Worm (Caenorhabditis elegans): Measurements from ENCODE around the gene K11D12.13.

Gene K11D12.13

ce11 chrV:5032176-5032575, 1.0 kb upstream of the K11D12.13 start:
- no peak for TF ChIP-seq ttx-3 (tag; optimal IDR thresholded peaks at IDR 0.05)
- no peak for TF ChIP-seq dve-1 (tag; optimal IDR thresholded peaks at IDR 0.05)
- TF ChIP-seq ceh-19 (GFP tag; optimal IDR thresholded peaks at IDR 0.05) = no peak
- no peak for TF ChIP-seq ref-2 (tag; optimal IDR thresholded peaks at IDR 0.05)
- TF ChIP-seq ceh-2 (tag; optimal IDR thresholded peaks at IDR 0.05) = no peak
- TF ChIP-seq rnt-1 (tag; optimal IDR thresholded peaks at IDR 0.05) = no peak
- TF ChIP-seq npax-4 (tag; optimal IDR thresholded peaks at IDR 0.05) = no peak
- no peak for TF ChIP-seq pat-9 (tag; optimal IDR thresholded peaks at IDR 0.05)
- no peak for TF ChIP-seq fax-1 (tag; optimal IDR thresholded peaks at IDR 0.05)
- TF ChIP-seq madf-2 (tag; optimal IDR thresholded peaks at IDR 0.05) = no peak
- no peak for TF ChIP-seq ets-4 (tag; optimal IDR thresholded peaks at IDR 0.05)
- TF ChIP-seq mec-3 (tag; optimal IDR thresholded peaks at IDR 0.05; ENCODE audit: borderline replicate concordance) = no peak
- TF ChIP-seq sox-2 (GFP tag; IDR thresholded peaks at IDR 0.05) = no peak
- TF ChIP-seq fkh-10 (GFP tag; optimal IDR thresholded peaks at IDR 0.05) = no peak
- no peak for TF ChIP-seq ceh-24 (tag; optimal IDR thresholded peaks at IDR 0.05)

ce11 chrV:5035058-5035457, 1.9 kb downstream of the K11D12.13 start, which contains the start of gene K11D12.6:
K11D12.6 (minus strand) TSS chrV:5035158.
- TF ChIP-seq pha-4 (tag; optimal IDR thresholded peaks at IDR 0.05) (no peak), gmeb-2 (tag; optimal IDR thresholded peaks at IDR 0.05) (no peak), unc-42 (tag; optimal IDR thresholded peaks at IDR 0.05) (no peak), pat-9 (tag; optimal IDR thresholded peaks at IDR 0.05) (no peak), hlh-30 (tag; optimal IDR thresholded peaks at IDR 0.05; ENCODE audit: insufficient read depth) (no peak), elt-2 (tag; optimal IDR thresholded peaks at IDR 0.05) (no peak), sox-2 (GFP tag; IDR thresholded peaks at IDR 0.05) (no peak), ets-4 (tag; optimal IDR thresholded peaks at IDR 0.05) (no peak)

- TF ChIP-seq ceh-6 (GFP tag; optimal IDR thresholded peaks at IDR 0.05) (no peak), nfya-1 (tag; optimal IDR thresholded peaks at IDR 0.05) (no peak), ttx-3 (tag; optimal IDR thresholded peaks at IDR 0.05) (no peak), sox-2 (GFP tag; IDR thresholded peaks at IDR 0.05) (no peak), ceh-45 (GFP tag; IDR thresholded peaks at IDR 0.05) (no peak), ceh-30 (tag; optimal IDR thresholded peaks at IDR 0.05) (no peak), sdc-2 (tag; optimal IDR thresholded peaks at IDR 0.05) (no peak), ceh-18 (tag; optimal IDR thresholded peaks at IDR 0.05) (no peak), dve-1 (tag; optimal IDR thresholded peaks at IDR 0.05) (no peak), ahr-1 (tag; optimal IDR thresholded peaks at IDR 0.05) (no peak), unc-42 (tag; optimal IDR thresholded peaks at IDR 0.05) (no peak), syd-9 (tag; optimal IDR thresholded peaks at IDR 0.05) (no peak)
Measured at ce11 chrV:5036364-5036763, 3.2 kb downstream of the K11D12.13 start, which contains the start of gene K11D12.7. K11D12.7 (minus strand) TSS chrV:5036464.

DNA sequence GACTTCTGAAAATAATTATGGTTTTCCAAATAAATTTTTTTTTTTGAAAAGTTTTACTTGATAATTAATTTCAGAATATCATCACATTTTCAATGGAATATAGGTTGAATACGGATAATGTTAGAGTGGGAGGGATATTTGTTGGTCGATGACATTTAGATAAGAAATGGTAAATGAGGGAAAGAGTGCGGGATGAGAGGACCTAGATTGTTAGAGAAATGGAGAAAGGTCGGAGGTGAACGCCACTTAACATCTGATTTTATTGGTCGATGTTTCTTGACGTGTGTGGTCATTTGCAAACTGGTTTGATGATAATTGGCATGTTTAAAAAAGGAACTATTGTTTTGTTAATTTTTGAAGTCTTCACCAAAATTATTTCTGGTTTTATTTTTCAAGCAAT, 5.2 kb downstream of the K11D12.13 start:
- TF ChIP-seq che-1 (tag; optimal IDR thresholded peaks at IDR 0.05) (no peak), ets-4 (tag; optimal IDR thresholded peaks at IDR 0.05) (no peak), unc-55 (GFP tag; optimal IDR thresholded peaks at IDR 0.05) (no peak), sox-2 (GFP tag; IDR thresholded peaks at IDR 0.05) (no peak), T23F11.4 (GFP tag; optimal IDR thresholded peaks at IDR 0.05) (no peak), odd-2 (tag; optimal IDR thresholded peaks at IDR 0.05) (no peak), pha-2 (tag; optimal IDR thresholded peaks at IDR 0.05) (no peak), zip-5 (tag; optimal IDR thresholded peaks at IDR 0.05) (no peak), C08G9.2 (tag; optimal IDR thresholded peaks at IDR 0.05) (no peak)

- TF ChIP-seq hlh-8 (tag; optimal IDR thresholded peaks at IDR 0.05) (peak; percentile 75), ceh-30 (tag; optimal IDR thresholded peaks at IDR 0.05) (no peak)
Measured at ce11 chrV:5039559-5039958, 6.4 kb downstream of the K11D12.13 start, which contains the start of gene K11D12.11. K11D12.11 (minus strand) TSS chrV:5039600.

Data from whole organism, late embryonic.